Worm (Caenorhabditis elegans): ENCODE data around the gene elb-1.

ce11 chrIII:11746718-11747117 lies 27.5 kb upstream of the elb-1 start, which contains the start of gene mrt-2:
- TF ChIP-seq B0310.2 (tag; optimal IDR thresholded peaks at IDR 0.05) (no peak), ama-1 (optimal IDR thresholded peaks at IDR 0.05) (no peak), ets-7 (tag; optimal IDR thresholded peaks at IDR 0.05) (no peak), scrt-1 (GFP tag; IDR thresholded peaks at IDR 0.05) (no peak), hnd-1 (tag; optimal IDR thresholded peaks at IDR 0.05) (peak; percentile 1), tra-4 (tag; optimal IDR thresholded peaks at IDR 0.05) (no peak), hmg-4 (GFP tag; optimal IDR thresholded peaks at IDR 0.05) (no peak), aly-1 (tag; optimal IDR thresholded peaks at IDR 0.05) (no peak), tbx-37 (GFP tag; conservative IDR thresholded peaks at IDR 0.05) (peak; percentile 86), flt-1 (GFP tag; IDR thresholded peaks at IDR 0.05) (no peak), pes-1 (GFP tag; IDR thresholded peaks at IDR 0.05) (peak; percentile 59; the same call in 1 of the 2 replicates), F13C5.2 (tag; optimal IDR thresholded peaks at IDR 0.05) (no peak), sea-1 (GFP tag; conservative IDR thresholded peaks at IDR 0.05) (no peak)
